Worm (Caenorhabditis elegans): ENCODE data around the gene K08B12.3.

K08B12.3 gene

DNA sequence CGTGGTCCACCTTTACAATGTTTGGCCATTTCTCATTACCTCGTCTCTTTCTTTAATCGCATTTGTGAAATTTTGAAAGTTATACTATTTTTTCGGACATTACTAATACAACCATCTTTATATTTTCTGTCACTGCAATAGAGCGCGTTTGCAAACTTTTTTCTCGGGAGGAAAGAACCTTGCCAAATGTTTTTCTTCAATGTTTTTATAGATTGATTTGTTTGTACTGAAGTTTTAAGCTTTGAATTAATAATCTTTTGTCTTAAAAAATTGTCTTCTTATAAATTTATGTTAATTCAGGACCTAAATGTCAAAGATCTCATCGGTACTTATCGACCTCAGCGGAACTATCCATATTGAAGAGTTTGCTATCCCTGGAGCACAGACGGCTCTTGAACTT is at the start of gene K08B12.3:
K08B12.3 (plus strand) TSS at position 301 of the 400 bp plus-strand sequence.
- TF ChIP-seq pqm-1 (tag; optimal IDR thresholded peaks at IDR 0.05) (no peak), pha-4 (tag; optimal IDR thresholded peaks at IDR 0.05) (peak; percentile 44)

DNA sequence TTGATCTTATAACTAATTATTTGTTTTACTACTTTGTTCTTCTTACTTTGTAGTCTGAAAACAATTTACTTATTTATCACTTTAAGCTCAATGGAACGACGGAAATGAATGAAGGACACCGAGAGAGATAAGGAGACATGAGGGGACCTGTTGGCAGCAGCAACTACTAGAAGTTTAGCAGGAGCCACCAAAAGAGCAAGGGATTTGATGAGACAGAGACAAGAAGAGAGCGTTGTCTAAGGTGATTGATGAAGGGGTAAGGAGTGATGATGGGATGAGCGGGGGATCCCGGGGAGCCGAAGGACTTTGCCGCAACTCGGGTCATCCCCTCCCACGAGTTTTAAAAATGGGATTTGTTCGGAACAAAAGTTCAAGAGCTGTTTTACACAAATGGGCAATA is 32.4 kb upstream of the K08B12.3 start, which contains the start of gene ttn-1:
ttn-1 (minus strand) TSS at position 60 of the 400 bp plus-strand sequence.
- TF ChIP-seq lin-15B (tag; optimal IDR thresholded peaks at IDR 0.05): no peak
- TF ChIP-seq unc-62 (GFP tag; optimal IDR thresholded peaks at IDR 0.05): no peak
- TF ChIP-seq pqm-1 (tag; optimal IDR thresholded peaks at IDR 0.05): no peak
- peak; percentile 52 for TF ChIP-seq lin-39 (tag; optimal IDR thresholded peaks at IDR 0.05)
- no peak for TF ChIP-seq nhr-28 (tag; optimal IDR thresholded peaks at IDR 0.05)
- no peak for TF ChIP-seq nhr-11 (tag; optimal IDR thresholded peaks at IDR 0.05)
- no peak for TF ChIP-seq nhr-67 (tag; optimal IDR thresholded peaks at IDR 0.05)
- no peak for TF ChIP-seq eor-1 (tag; optimal IDR thresholded peaks at IDR 0.05)

DNA sequence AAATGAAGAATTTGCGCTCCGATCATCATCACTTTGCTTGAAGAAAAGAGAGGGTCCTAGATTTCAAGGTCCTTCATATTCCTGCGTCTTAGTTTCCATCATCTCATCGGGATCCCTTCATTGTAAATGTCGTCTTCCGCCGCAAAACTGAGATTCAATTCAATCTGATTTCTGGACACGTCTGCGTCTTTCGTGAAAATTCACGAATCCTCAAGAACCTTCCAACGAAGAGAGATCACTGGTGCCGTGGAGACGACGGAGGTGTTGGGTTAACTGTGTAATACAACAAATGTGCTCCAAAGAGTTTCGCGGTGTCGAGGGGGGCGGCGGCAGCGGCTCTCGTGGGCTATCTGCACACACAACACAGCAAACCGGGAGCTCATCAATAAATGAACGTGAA is 30.9 kb upstream of the K08B12.3 start:
- TF ChIP-seq egl-5 (tag; optimal IDR thresholded peaks at IDR 0.05) (peak; percentile 32), lin-15B (tag; optimal IDR thresholded peaks at IDR 0.05) (no peak), daf-12 (tag; optimal IDR thresholded peaks at IDR 0.05) (no peak), elt-3 (tag; optimal IDR thresholded peaks at IDR 0.05) (no peak), nhr-11 (tag; optimal IDR thresholded peaks at IDR 0.05) (peak; percentile 39), ceh-28 (tag; optimal IDR thresholded peaks at IDR 0.05) (no peak), nhr-237 (tag; optimal IDR thresholded peaks at IDR 0.05) (no peak), sea-2 (GFP tag; optimal IDR thresholded peaks at IDR 0.05) (no peak), ztf-4 (tag; optimal IDR thresholded peaks at IDR 0.05) (no peak), tbx-2 (tag; optimal IDR thresholded peaks at IDR 0.05) (no peak), nhr-77 (tag; optimal IDR thresholded peaks at IDR 0.05) (no peak), nhr-67 (tag; optimal IDR thresholded peaks at IDR 0.05) (no peak), lsy-12 (tag; optimal IDR thresholded peaks at IDR 0.05) (no peak), nfya-1 (tag; optimal IDR thresholded peaks at IDR 0.05; ENCODE audit: insufficient read depth) (peak; percentile 30)

DNA sequence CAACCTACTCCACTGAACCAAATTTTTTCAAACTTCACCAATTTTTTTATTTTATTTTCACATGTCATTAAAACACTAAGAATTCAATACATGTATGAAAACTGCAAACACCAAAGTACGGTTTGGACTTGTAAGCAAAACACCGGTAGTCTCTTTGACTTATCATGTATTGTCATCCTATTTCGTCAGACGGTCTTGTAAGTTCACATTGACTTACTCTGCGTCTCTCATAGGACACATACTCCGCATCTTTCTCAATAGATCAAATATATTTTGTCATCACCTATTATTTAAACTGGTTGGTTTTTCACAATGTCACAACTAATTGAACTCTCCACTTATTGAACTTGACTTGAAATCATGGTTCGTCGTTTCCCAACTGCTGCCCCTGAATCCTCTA is 28.5 kb upstream of the K08B12.3 start, which contains the start of gene W06H8.2:
W06H8.2 (plus strand) TSS at position 258 of the 400 bp plus-strand sequence.
- TF ChIP-seq eor-1 (tag; optimal IDR thresholded peaks at IDR 0.05): no peak
- peak; percentile 24 for TF ChIP-seq skn-1 (tag; optimal IDR thresholded peaks at IDR 0.05)

DNA sequence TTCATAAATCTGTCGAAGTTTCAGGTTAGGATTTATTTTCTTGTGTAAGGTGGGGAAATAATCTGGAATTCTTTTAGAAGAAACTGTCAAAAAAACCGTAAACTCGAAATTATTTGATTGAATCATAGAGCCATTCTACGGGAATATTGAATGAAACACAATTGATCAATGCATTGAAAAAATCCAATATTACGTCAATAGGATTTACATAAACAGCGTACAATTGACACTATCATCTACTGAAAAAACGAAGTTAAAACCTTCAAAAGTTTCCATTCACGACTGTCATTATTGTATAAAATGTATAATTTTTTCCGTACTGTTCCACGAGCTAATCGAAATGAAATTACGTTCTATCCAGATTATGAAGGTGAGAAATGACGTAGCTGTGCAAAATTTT is 26.4 kb upstream of the K08B12.3 start, which contains the start of gene rme-1:
rme-1 (plus strand) TSS at position 301 of the 400 bp plus-strand sequence.
- no peak for TF ChIP-seq jun-1 (tag; optimal IDR thresholded peaks at IDR 0.05)
- TF ChIP-seq lsy-12 (tag; optimal IDR thresholded peaks at IDR 0.05): no peak
- no peak for TF ChIP-seq ceh-16 (tag; optimal IDR thresholded peaks at IDR 0.05)
- TF ChIP-seq nhr-43 (tag; optimal IDR thresholded peaks at IDR 0.05; ENCODE audit: poor library complexity, severe bottlenecking): no peak
- no peak for TF ChIP-seq tbx-2 (tag; optimal IDR thresholded peaks at IDR 0.05)
- TF ChIP-seq R02D3.7 (tag; optimal IDR thresholded peaks at IDR 0.05): no peak
- no peak for TF ChIP-seq nhr-11 (tag; optimal IDR thresholded peaks at IDR 0.05)
- TF ChIP-seq snpc-4 (tag; optimal IDR thresholded peaks at IDR 0.05): no peak

DNA sequence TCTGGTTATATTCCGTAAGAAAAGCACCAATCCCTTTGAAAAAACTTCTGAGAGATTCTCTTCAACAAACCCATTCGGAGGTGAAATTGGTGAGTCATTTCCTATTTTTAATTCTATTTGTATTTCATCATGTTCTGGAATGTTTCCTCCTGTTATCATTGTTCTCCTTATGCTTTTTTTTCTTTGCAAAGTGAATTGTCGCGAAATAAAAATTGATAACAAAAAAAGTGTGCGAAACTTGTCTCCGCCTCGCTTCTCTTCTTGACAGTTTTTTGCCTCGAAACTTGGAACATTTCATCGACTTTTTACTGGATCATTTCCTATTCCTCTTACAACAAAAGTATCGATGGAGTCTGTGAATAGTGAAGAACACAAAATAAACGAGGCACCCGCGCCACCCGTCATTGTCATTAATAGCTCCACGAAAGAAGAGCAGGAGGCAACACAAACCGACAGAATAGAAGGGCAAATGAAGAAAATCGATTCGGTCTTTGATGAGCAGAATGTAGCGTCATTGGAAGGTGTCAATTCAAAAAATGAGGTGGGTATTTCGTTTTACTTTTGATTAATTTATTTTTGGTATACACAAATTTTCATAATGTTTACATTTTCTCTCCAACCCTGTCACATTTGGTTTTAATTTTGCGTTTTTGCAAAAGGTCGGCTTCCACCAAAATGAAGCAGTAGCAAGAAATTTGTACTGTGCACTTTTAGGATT is 24.9 kb upstream of the K08B12.3 start:
- TF ChIP-seq elt-2 (tag; optimal IDR thresholded peaks at IDR 0.05) (peak; percentile 64), ceh-16 (tag; optimal IDR thresholded peaks at IDR 0.05) (no peak), nhr-77 (tag; optimal IDR thresholded peaks at IDR 0.05) (no peak), ceh-82 (tag; optimal IDR thresholded peaks at IDR 0.05) (no peak), zag-1 (tag; optimal IDR thresholded peaks at IDR 0.05) (no peak)

DNA sequence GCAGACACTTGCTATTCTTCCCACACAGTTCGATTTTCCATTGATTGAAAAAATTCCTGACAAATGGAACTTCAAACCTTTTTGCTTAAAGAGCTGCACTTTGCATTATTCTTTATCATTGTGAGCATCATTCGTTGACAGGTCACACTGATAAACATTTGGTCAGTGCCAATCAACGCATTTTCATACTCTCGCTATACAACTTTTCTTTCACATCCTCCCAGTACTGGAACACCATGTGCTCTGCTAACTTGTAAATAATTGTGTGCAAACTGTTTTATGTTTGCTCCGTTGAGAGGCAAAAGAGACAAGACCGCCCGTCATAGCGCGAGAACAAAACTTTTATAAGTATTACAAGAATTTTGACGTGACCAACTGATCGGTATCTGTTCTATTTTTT is 23.5 kb upstream of the K08B12.3 start:
- TF ChIP-seq ceh-16 (tag; optimal IDR thresholded peaks at IDR 0.05): no peak
- TF ChIP-seq hmg-11 (tag; optimal IDR thresholded peaks at IDR 0.05): no peak
- peak; percentile 58 for TF ChIP-seq pha-4 (tag; optimal IDR thresholded peaks at IDR 0.05)
- no peak for TF ChIP-seq ceh-9 (tag; optimal IDR thresholded peaks at IDR 0.05)
- peak; percentile 32 for TF ChIP-seq nfya-1 (tag; optimal IDR thresholded peaks at IDR 0.05; ENCODE audit: insufficient read depth)
- peak; percentile 26 for TF ChIP-seq jun-1 (tag; optimal IDR thresholded peaks at IDR 0.05)
- peak; percentile 77 for TF ChIP-seq elt-2 (tag; optimal IDR thresholded peaks at IDR 0.05)
- TF ChIP-seq skn-1 (tag; optimal IDR thresholded peaks at IDR 0.05): no peak
- peak; percentile 86 for TF ChIP-seq pqm-1 (tag; optimal IDR thresholded peaks at IDR 0.05)
- TF ChIP-seq egl-27 (tag; optimal IDR thresholded peaks at IDR 0.05): no peak
- TF ChIP-seq ZK546.5 (tag; optimal IDR thresholded peaks at IDR 0.05): no peak
- TF ChIP-seq ama-1 (optimal IDR thresholded peaks at IDR 0.05): no peak
- TF ChIP-seq fos-1 (tag; optimal IDR thresholded peaks at IDR 0.05): no peak

Data from whole organism, L3 larva.